Worm (Caenorhabditis elegans): Measurements from ENCODE around the gene dos-1.

dos-1 gene

DNA sequence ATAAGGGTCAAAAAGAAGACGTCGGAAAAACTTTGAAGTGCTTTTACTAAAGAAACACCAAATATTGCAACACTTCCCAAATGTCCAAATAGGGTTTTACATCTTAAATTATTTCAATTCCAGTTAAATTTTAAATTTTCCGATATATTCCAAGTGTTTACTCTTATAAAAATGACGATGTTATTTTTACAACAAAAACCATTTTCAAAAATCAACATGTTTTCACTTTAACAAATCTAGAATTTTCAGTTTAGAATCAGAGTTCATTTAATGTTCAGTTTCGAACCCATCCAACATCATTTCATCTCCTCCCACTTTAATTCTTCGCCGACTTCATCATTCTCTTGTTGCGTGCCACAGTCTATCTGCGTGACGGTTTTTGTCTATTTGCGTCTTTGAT, at the start of gene dos-1:
Gene dos-1, plus strand, starts transcription at position 301 of the 400 bp plus-strand sequence.
- TF ChIP-seq nhr-179 (tag; optimal IDR thresholded peaks at IDR 0.05) (no peak), die-1 (tag; optimal IDR thresholded peaks at IDR 0.05) (no peak), let-607 (tag; optimal IDR thresholded peaks at IDR 0.05) (no peak), attf-5 (GFP tag; optimal IDR thresholded peaks at IDR 0.05) (no peak), aptf-2 (GFP tag; conservative IDR thresholded peaks at IDR 0.05) (no peak), lin-35 (GFP tag; optimal IDR thresholded peaks at IDR 0.05) (no peak), lag-1 (GFP tag; IDR thresholded peaks at IDR 0.05) (no peak), F23B12.7 (tag; optimal IDR thresholded peaks at IDR 0.05; ENCODE audit: insufficient read depth) (no peak), tbp1 (GFP tag; optimal IDR thresholded peaks at IDR 0.05) (no peak), F49E8.2 (tag; optimal IDR thresholded peaks at IDR 0.05; ENCODE audit: insufficient read depth) (no peak), F55B11.4 (tag; optimal IDR thresholded peaks at IDR 0.05; ENCODE audit: borderline replicate concordance, insufficient read depth) (no peak), atf-7 (tag; optimal IDR thresholded peaks at IDR 0.05) (no peak)

DNA sequence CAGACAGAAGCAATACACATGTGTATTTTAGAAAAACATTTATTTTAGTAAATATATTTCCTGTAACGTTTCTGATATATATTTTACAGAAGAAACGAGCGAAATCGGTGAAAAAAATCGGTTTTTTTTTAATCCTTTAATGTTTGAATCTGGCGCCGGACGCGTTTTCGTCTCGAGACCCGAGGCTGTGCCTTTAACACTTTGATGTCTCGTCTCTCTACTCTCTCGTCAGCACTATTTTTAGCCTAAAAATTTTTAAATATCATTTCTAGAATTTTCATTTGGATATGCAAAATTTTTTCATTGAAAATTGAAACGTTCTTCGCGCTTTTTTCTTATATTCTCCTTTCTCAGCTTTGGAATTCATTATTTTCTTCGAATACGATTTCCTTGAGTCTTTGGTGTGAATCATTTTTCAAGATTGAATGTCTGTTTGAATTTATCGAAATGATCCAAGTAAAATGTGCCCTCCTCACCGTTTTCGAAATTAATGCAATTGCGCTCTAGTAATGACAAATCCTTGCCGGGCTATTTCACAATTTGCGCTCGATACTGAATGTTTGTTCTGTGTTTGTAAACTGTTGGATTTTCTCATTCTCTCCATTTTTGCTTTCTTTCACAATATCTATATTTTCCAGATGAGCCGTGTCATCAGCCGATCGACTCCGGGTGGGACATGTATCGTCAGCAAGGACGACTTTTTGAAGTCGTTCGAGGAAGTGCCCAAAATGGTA, 49.2 kb upstream of the dos-1 start, which contains the start of gene cls-2:
Gene cls-2, plus strand, starts transcription at position 635 of the 734 bp plus-strand sequence.
- TF ChIP-seq C06A6.2 (GFP tag; conservative IDR thresholded peaks at IDR 0.05), result no peak
- no peak for TF ChIP-seq nfyb-1 (GFP tag; IDR thresholded peaks at IDR 0.05)
- no peak for TF ChIP-seq B0019.2 (GFP tag; conservative IDR thresholded peaks at IDR 0.05)
- 0 out of 2 replicates have a peak, but pooled peaks have one; percentile 45 for TF ChIP-seq Y53G8AR.9 (GFP tag; conservative IDR thresholded peaks at IDR 0.05)
- peak; percentile 57 for TF ChIP-seq D2030.7 (GFP tag; IDR thresholded peaks at IDR 0.05)
- TF ChIP-seq hsf-1 (GFP tag; IDR thresholded peaks at IDR 0.05), result peak; percentile 55; the same call in 1 of the 2 replicates
- TF ChIP-seq madf-8 (GFP tag; conservative IDR thresholded peaks at IDR 0.05), result peak; percentile 39
- peak; percentile 41; the same call in 1 of the 2 replicates for TF ChIP-seq ceh-91 (GFP tag; IDR thresholded peaks at IDR 0.05)
- peak; percentile 50 for TF ChIP-seq lsl-1 (GFP tag; optimal IDR thresholded peaks at IDR 0.05)
- peak; percentile 66 for TF ChIP-seq lin-54 (GFP tag; optimal IDR thresholded peaks at IDR 0.05)
- peak; percentile 87 for TF ChIP-seq F33H1.4 (GFP tag; IDR thresholded peaks at IDR 0.05)
- peak; percentile 43 for TF ChIP-seq snpc-1.3 (tag; optimal IDR thresholded peaks at IDR 0.05; ENCODE audit: insufficient read depth)
- no peak for TF ChIP-seq K12H6.12 (tag; optimal IDR thresholded peaks at IDR 0.05)
- no peak for TF ChIP-seq rcor-1 (GFP tag; IDR thresholded peaks at IDR 0.05)
- TF ChIP-seq ama-1 (optimal IDR thresholded peaks at IDR 0.05), result peak; percentile 39
- peak in 1 of 2 experiments; percentile 21 for TF ChIP-seq ama-1 (GFP tag; optimal IDR thresholded peaks at IDR 0.05)
- peak; percentile 71 for TF ChIP-seq madf-6 (GFP tag; IDR thresholded peaks at IDR 0.05)
- no peak for TF ChIP-seq cebp-1 (GFP tag; IDR thresholded peaks at IDR 0.05)
- TF ChIP-seq cebp-1 (tag; optimal IDR thresholded peaks at IDR 0.05), result peak; percentile 76
- TF ChIP-seq F23B12.7 (tag; optimal IDR thresholded peaks at IDR 0.05; ENCODE audit: insufficient read depth), result peak; percentile 67
- TF ChIP-seq dpl-1 (GFP tag; optimal IDR thresholded peaks at IDR 0.05), result peak; percentile 28
- no peak for TF ChIP-seq lag-1 (GFP tag; IDR thresholded peaks at IDR 0.05)
- TF ChIP-seq let-607 (tag; optimal IDR thresholded peaks at IDR 0.05), result no peak
- no peak for TF ChIP-seq ekl-4 (GFP tag; IDR thresholded peaks at IDR 0.05)
- peak; percentile 48 for TF ChIP-seq F49E8.2 (tag; optimal IDR thresholded peaks at IDR 0.05; ENCODE audit: insufficient read depth)
- no peak for TF ChIP-seq lsy-27 (tag; optimal IDR thresholded peaks at IDR 0.05; ENCODE audit: borderline replicate concordance, insufficient read depth)
- peak; percentile 41 for TF ChIP-seq snpc-3.4 (tag; optimal IDR thresholded peaks at IDR 0.05)
- peak; percentile 72 for TF ChIP-seq efl-1 (GFP tag; optimal IDR thresholded peaks at IDR 0.05)
- TF ChIP-seq athp-1 (tag; optimal IDR thresholded peaks at IDR 0.05), result no peak
- TF ChIP-seq snpc-1.1 (tag; optimal IDR thresholded peaks at IDR 0.05; ENCODE audit: insufficient read depth), result peak; percentile 6
- peak; percentile 29 for TF ChIP-seq xnd-1 (tag; optimal IDR thresholded peaks at IDR 0.05)
- TF ChIP-seq cebp-2 (GFP tag; IDR thresholded peaks at IDR 0.05), result no peak
- no peak for TF ChIP-seq rpc-1 (optimal IDR thresholded peaks at IDR 0.05)
- no peak for TF ChIP-seq rpc-1 (tag; optimal IDR thresholded peaks at IDR 0.05)

Data from whole organism, young adult.